Worm (Caenorhabditis elegans) whole organism, L4 larva: ENCODE measurements around the gene his-8.

Source experiments
- F10B5.3 ChIP-seq: sonication (generic microtip); optimal IDR thresholded peaks from 2 replicates; lab custom pipeline; 2016; ENCODE audit warnings: mild to moderate bottlenecking, missing genetic modification characterization, missing compliant biosample characterization
- F37D6.2 ChIP-seq: sonication (generic microtip); optimal IDR thresholded peaks from 2 replicates; lab custom pipeline; 2016; ENCODE audit warnings: mild to moderate bottlenecking, missing genetic modification characterization, missing compliant biosample characterization
- F49E8.2 ChIP-seq: sonication (generic microtip); optimal IDR thresholded peaks from 2 replicates; lab custom pipeline; 2016; ENCODE audit warnings: missing compliant biosample characterization, mild to moderate bottlenecking, missing genetic modification characterization, borderline replicate concordance
- T26A8.4 ChIP-seq: fragments of 200-800 bp; sonication (Bioruptor generic); IDR thresholded peaks from 2 replicates; pipeline ENCODE4 v1.3.6; 2022; ENCODE audit warnings: missing genetic modification characterization, missing compliant biosample characterization
- Y105C5A.15 ChIP-seq: fragments of 200-800 bp; sonication (Bioruptor generic); IDR thresholded peaks from 2 replicates; pipeline ENCODE4 v1.3.6; 2022; ENCODE audit warnings: missing genetic modification characterization, missing compliant biosample characterization
- Y48G9A.11 ChIP-seq: fragments of 200-800 bp; sonication (Bioruptor generic); IDR thresholded peaks from 2 replicates; pipeline ENCODE4 v1.3.6; 2022; ENCODE audit warnings: missing genetic modification reagents, missing genetic modification characterization, missing compliant biosample characterization
- ZK337.2 ChIP-seq: fragments of 200-800 bp; sonication (Bioruptor generic); IDR thresholded peaks from 2 replicates; pipeline ENCODE4 v1.3.6; 2022; ENCODE audit warnings: missing genetic modification reagents, missing genetic modification characterization, missing compliant biosample characterization
- aha-1 ChIP-seq: fragments of 150-350 bp; peaks from one replicate; lab custom pipeline; 2014; ENCODE audit warnings: missing biosample characterization, missing genetic modification characterization
- arid-1 ChIP-seq: fragments of 200-800 bp; sonication (Bioruptor generic); conservative IDR thresholded peaks from 2 replicates; pipeline ENCODE4 v1.3.6; 2022; ENCODE audit warnings: missing genetic modification reagents, missing genetic modification characterization, missing compliant biosample characterization
- ceh-62 ChIP-seq: sonication (generic microtip); optimal IDR thresholded peaks from 2 replicates; lab custom pipeline; 2017; ENCODE audit warnings: missing biosample characterization, missing genetic modification characterization
- ces-1 ChIP-seq: fragments of 150-350 bp; sonication (generic microtip); optimal IDR thresholded peaks from 4 replicates; lab custom pipeline; 2014; ENCODE audit warnings: missing biosample characterization, missing genetic modification reagents, missing genetic modification characterization
- cey-2 ChIP-seq: sonication (generic microtip); optimal IDR thresholded peaks from 3 replicates; lab custom pipeline; 2017; ENCODE audit warnings: missing genetic modification characterization, mild to moderate bottlenecking, missing compliant biosample characterization, antibody characterized with exemption, borderline replicate concordance; ENCODE audit not compliant: insufficient read depth
- ctbp-1 ChIP-seq: fragments of 200-800 bp; sonication (Bioruptor generic); IDR thresholded peaks from 2 replicates; pipeline ENCODE4 v1.3.6; 2022; ENCODE audit warnings: missing genetic modification reagents, missing genetic modification characterization, missing compliant biosample characterization
- daf-16 ChIP-seq, 3 experiments: sonication (generic microtip); optimal IDR thresholded peaks; 2 replicates each; lab custom pipeline; 2016 to 2017; ENCODE audit warnings: missing genetic modification characterization in 3 of 3, missing genetic modification reagents in 3 of 3, mild to moderate bottlenecking in 2 of 3, missing compliant biosample characterization in 2 of 3, missing biosample characterization in 1 of 3, moderate library complexity in 1 of 3
- daf-19 ChIP-seq: fragments of 200-800 bp; sonication (Bioruptor generic); conservative IDR thresholded peaks from 2 replicates; pipeline ENCODE4 v1.3.6; 2022; ENCODE audit warnings: missing genetic modification characterization, missing compliant biosample characterization
- dmd-8 ChIP-seq: fragments of 200-800 bp; sonication (Bioruptor generic); IDR thresholded peaks from 2 replicates; pipeline ENCODE4 v1.3.6; 2022; ENCODE audit warnings: missing genetic modification characterization, missing compliant biosample characterization
- dmd-9 ChIP-seq: fragments of 200-800 bp; sonication (Bioruptor generic); IDR thresholded peaks from 2 replicates; pipeline ENCODE4 v1.3.6; 2022; ENCODE audit warnings: missing genetic modification reagents, missing genetic modification characterization, missing compliant biosample characterization
- duxl-1 ChIP-seq: sonication (generic microtip); optimal IDR thresholded peaks from 2 replicates; lab custom pipeline; 2016; ENCODE audit warnings: mild to moderate bottlenecking, missing genetic modification characterization, moderate library complexity, missing compliant biosample characterization; ENCODE audit not compliant: poor library complexity
- dve-1 ChIP-seq: sonication (generic microtip); optimal IDR thresholded peaks from 2 replicates; lab custom pipeline; 2017; ENCODE audit warnings: antibody characterized with exemption, mild to moderate bottlenecking, missing genetic modification characterization, missing compliant biosample characterization; ENCODE audit not compliant: insufficient read depth
- fos-1 ChIP-seq: fragments of 150-350 bp; optimal IDR thresholded peaks from 2 replicates; lab custom pipeline; 2014; ENCODE audit warnings: missing biosample characterization, missing genetic modification characterization
- gei-8 ChIP-seq: fragments of 200-800 bp; sonication (Bioruptor generic); optimal IDR thresholded peaks from 2 replicates; lab custom pipeline; 2018; ENCODE audit warnings: mild to moderate bottlenecking, missing genetic modification characterization, missing compliant biosample characterization
- hif-1 ChIP-seq, 2 experiments: sonication (generic microtip); optimal IDR thresholded peaks; 2 replicates each; lab custom pipeline; 2016 to 2017; ENCODE audit warnings: missing compliant biosample characterization in 2 of 2, missing genetic modification characterization in 2 of 2, missing genetic modification reagents in 2 of 2, missing genotype in 2 of 2, mild to moderate bottlenecking in 1 of 2
- hlh-11 ChIP-seq: fragments of 200-800 bp; sonication (Bioruptor generic); optimal IDR thresholded peaks from 2 replicates; lab custom pipeline; 2018; ENCODE audit warnings: mild to moderate bottlenecking, missing genetic modification characterization, missing compliant biosample characterization
- hmg-1.1 ChIP-seq: fragments of 200-800 bp; sonication (Bioruptor generic); IDR thresholded peaks from 2 replicates; pipeline ENCODE4 v1.3.6; 2022; ENCODE audit warnings: missing genetic modification reagents, missing genetic modification characterization, missing compliant biosample characterization
- lim-7 ChIP-seq: fragments of 200-800 bp; sonication (Bioruptor generic); IDR thresholded peaks from 2 replicates; pipeline ENCODE4 v1.3.6; 2022; ENCODE audit warnings: missing genetic modification characterization, missing compliant biosample characterization
- lin-1 ChIP-seq: fragments of 200-800 bp; sonication (Bioruptor generic); IDR thresholded peaks from 2 replicates; pipeline ENCODE4 v1.3.6; 2022; ENCODE audit warnings: missing genetic modification reagents, missing genetic modification characterization, missing compliant biosample characterization
- lin-38 ChIP-seq: fragments of 200-800 bp; sonication (Bioruptor generic); IDR thresholded peaks from 2 replicates; pipeline ENCODE4 v1.3.6; 2022; ENCODE audit warnings: missing genetic modification reagents, missing genetic modification characterization, missing compliant biosample characterization
- lin-39 ChIP-seq: fragments of 150-350 bp; optimal IDR thresholded peaks from 2 replicates; lab custom pipeline; 2014; ENCODE audit warnings: missing biosample characterization, missing genetic modification reagents, missing genetic modification characterization
- madf-9 ChIP-seq: fragments of 200-800 bp; sonication (Bioruptor generic); conservative IDR thresholded peaks from 2 replicates; pipeline ENCODE4 v1.3.6; 2022; ENCODE audit warnings: missing genetic modification reagents, missing genetic modification characterization, missing compliant biosample characterization
- mep-1 ChIP-seq: fragments of 150-350 bp; sonication (generic microtip); optimal IDR thresholded peaks from 3 replicates; lab custom pipeline; 2014; ENCODE audit warnings: missing biosample characterization, missing genetic modification characterization
- mxl-3 ChIP-seq: fragments of 200-800 bp; sonication (Bioruptor generic); optimal IDR thresholded peaks from 2 replicates; lab custom pipeline; 2018; ENCODE audit warnings: mild to moderate bottlenecking, missing genetic modification characterization, missing compliant biosample characterization
- nhr-10 ChIP-seq: fragments of 150-350 bp; optimal IDR thresholded peaks from 2 replicates; lab custom pipeline; 2014; ENCODE audit warnings: missing biosample characterization, missing genetic modification characterization
- nhr-237 ChIP-seq: sonication (generic microtip); optimal IDR thresholded peaks from 2 replicates; lab custom pipeline; 2017; ENCODE audit warnings: missing biosample characterization, missing genetic modification characterization
- nhr-41 ChIP-seq: fragments of 200-800 bp; sonication (Bioruptor generic); IDR thresholded peaks from 2 replicates; pipeline ENCODE4 v1.3.6; 2022; ENCODE audit warnings: missing genetic modification reagents, missing genetic modification characterization, missing compliant biosample characterization
- nhr-42 ChIP-seq: fragments of 200-800 bp; sonication (Bioruptor generic); IDR thresholded peaks from 2 replicates; pipeline ENCODE4 v1.3.6; 2022; ENCODE audit warnings: missing genetic modification characterization, missing compliant biosample characterization
- nhr-48 ChIP-seq: sonication (generic microtip); optimal IDR thresholded peaks from 2 replicates; lab custom pipeline; 2016; ENCODE audit warnings: mild to moderate bottlenecking, missing genetic modification characterization, missing compliant biosample characterization
- nhr-6 ChIP-seq: fragments of 150-350 bp; optimal IDR thresholded peaks from 2 replicates; lab custom pipeline; 2014; ENCODE audit warnings: missing biosample characterization, missing genetic modification characterization
- pha-4 ChIP-seq, 2 experiments: fragments of 150-350 bp in 1 of 2; fragments of 200-800 bp in 1 of 2; sonication (Bioruptor generic) in 1 of 2; IDR thresholded peaks in 1 of 2; optimal IDR thresholded peaks in 1 of 2; 2 replicates each; pipeline versions ENCODE4 v1.3.6 to Lab custom; 2014 to 2022; ENCODE audit warnings: missing genetic modification characterization in 2 of 2, missing genetic modification reagents in 2 of 2, missing biosample characterization in 1 of 2, missing compliant biosample characterization in 1 of 2
- php-3 ChIP-seq: fragments of 200-800 bp; sonication (Bioruptor generic); IDR thresholded peaks from 2 replicates; pipeline ENCODE4 v1.3.6; 2022; ENCODE audit warnings: missing genetic modification reagents, missing genetic modification characterization, missing compliant biosample characterization
- set-16 ChIP-seq: fragments of 200-800 bp; sonication (Bioruptor generic); IDR thresholded peaks from 2 replicates; pipeline ENCODE4 v1.3.6; 2022; ENCODE audit warnings: missing genetic modification reagents, missing genetic modification characterization, missing compliant biosample characterization
- spr-1 ChIP-seq: sonication (generic microtip); optimal IDR thresholded peaks from 2 replicates; lab custom pipeline; 2016; ENCODE audit warnings: mild to moderate bottlenecking, missing genetic modification characterization, missing compliant biosample characterization
- spr-3 ChIP-seq: fragments of 200-800 bp; sonication (Bioruptor generic); optimal IDR thresholded peaks from 2 replicates; lab custom pipeline; 2018; ENCODE audit warnings: mild to moderate bottlenecking, missing genetic modification characterization, missing compliant biosample characterization
- unc-130 ChIP-seq: sonication (generic microtip); optimal IDR thresholded peaks from 2 replicates; lab custom pipeline; 2016; ENCODE audit warnings: missing genetic modification reagents, missing genetic modification characterization, missing compliant biosample characterization
- unc-39 ChIP-seq: sonication (generic microtip); optimal IDR thresholded peaks from 2 replicates; lab custom pipeline; 2017; ENCODE audit warnings: missing biosample characterization, missing genetic modification characterization
- vab-7 ChIP-seq: fragments of 200-800 bp; sonication (Bioruptor generic); IDR thresholded peaks from 2 replicates; pipeline ENCODE4 v1.3.6; 2022; ENCODE audit warnings: missing genetic modification reagents, missing genetic modification characterization, missing compliant biosample characterization
- zfp-3 ChIP-seq: fragments of 200-800 bp; sonication (Bioruptor generic); conservative IDR thresholded peaks from 2 replicates; pipeline ENCODE4 v1.3.6; 2022; ENCODE audit warnings: missing genetic modification reagents, missing genetic modification characterization, missing compliant biosample characterization
- zip-11 ChIP-seq: fragments of 200-800 bp; sonication (Bioruptor generic); IDR thresholded peaks from 2 replicates; pipeline ENCODE4 v1.3.6; 2022; ENCODE audit warnings: missing genetic modification characterization, missing compliant biosample characterization
- zip-2 ChIP-seq: fragments of 150-350 bp; optimal IDR thresholded peaks from 2 replicates; lab custom pipeline; 2014; ENCODE audit warnings: missing biosample characterization, missing genetic modification characterization
- ztf-11 ChIP-seq: fragments of 150-350 bp; optimal IDR thresholded peaks from 2 replicates; lab custom pipeline; 2014; ENCODE audit warnings: missing biosample characterization, missing genetic modification characterization

Gene his-8

DNA sequence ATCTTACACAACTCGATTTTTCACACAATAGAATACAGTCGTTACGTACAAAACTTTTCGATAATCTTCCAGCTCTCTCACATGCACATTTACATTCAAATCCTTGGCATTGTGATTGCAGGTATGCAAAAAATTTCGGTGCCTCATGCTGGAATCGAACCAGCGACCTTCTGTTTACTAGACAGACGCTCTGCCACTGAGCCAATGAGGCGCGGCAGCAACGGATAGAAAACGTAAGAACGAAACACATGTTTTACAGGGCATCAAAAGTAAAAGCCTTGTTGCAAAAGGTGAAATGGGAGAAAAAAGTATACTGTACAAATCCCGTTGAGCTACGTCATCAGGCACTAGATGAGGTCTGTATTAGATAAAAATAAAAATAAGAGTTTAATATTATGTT, 36.9 kb downstream of the his-8 start:
- TF ChIP-seq fos-1 (tag; lab: Kevin White, UChicago) = no peak
- TF ChIP-seq lin-38 = peak; percentile 71
- TF ChIP-seq dmd-8 (GFP tag; lab: Robert Waterston, UW) = 0 out of 2 replicates have a peak, but pooled peaks have one; percentile 62
- no peak for TF ChIP-seq dmd-9 (GFP tag; lab: Robert Waterston, UW)
- no peak for TF ChIP-seq nhr-237 (tag; lab: Kevin White, UChicago)
- peak; percentile 7 for TF ChIP-seq spr-3 (GFP tag; lab: Kevin White, UChicago)
- TF ChIP-seq gei-8 = peak; percentile 38
- peak; percentile 70 for TF ChIP-seq daf-19 (GFP tag; lab: Robert Waterston, UW)
- no peak for TF ChIP-seq zip-2 (tag; lab: Kevin White, UChicago)
- TF ChIP-seq lim-7 = peak; percentile 69
- 0 out of 2 replicates have a peak, but pooled peaks have one; percentile 45 for TF ChIP-seq hmg-1.1
- TF ChIP-seq lin-39 (tag; lab: Kevin White, UChicago) = no peak
- peak; percentile 36 for TF ChIP-seq unc-130 (GFP tag; lab: Kevin White, UChicago)
- TF ChIP-seq ceh-62 (tag; lab: Kevin White, UChicago) = no peak
- no peak for TF ChIP-seq set-16 (GFP tag; lab: Robert Waterston, UW)
- no peak for TF ChIP-seq F10B5.3 (tag; lab: Kevin White, UChicago)
- no peak for TF ChIP-seq nhr-6 (tag; lab: Kevin White, UChicago)
- peak; percentile 50; the same call in 1 of the 2 replicates for TF ChIP-seq nhr-41 (GFP tag; lab: Robert Waterston, UW)
- TF ChIP-seq mxl-3 (GFP tag; lab: Kevin White, UChicago) = no peak
- TF ChIP-seq pha-4 (GFP tag; IDR thresholded peaks at IDR 0.05; lab: Robert Waterston, UW) = peak; percentile 65
- TF ChIP-seq pha-4 (tag; optimal IDR thresholded peaks at IDR 0.05; lab: Kevin White, UChicago) = no peak
- TF ChIP-seq nhr-10 (tag; lab: Kevin White, UChicago) = no peak
- peak; percentile 72 for TF ChIP-seq ctbp-1 (GFP tag; lab: Robert Waterston, UW)
- TF ChIP-seq mep-1 (tag; lab: Kevin White, UChicago) = peak; percentile 36
- TF ChIP-seq ZK337.2 = no peak
- no peak for TF ChIP-seq hif-1 (tag; optimal IDR thresholded peaks at IDR 0.05; lab: Kevin White, UChicago)
- TF ChIP-seq zip-11 (GFP tag; lab: Robert Waterston, UW) = no peak
- TF ChIP-seq unc-39 = no peak
- no peak for TF ChIP-seq F37D6.2 (tag; lab: Kevin White, UChicago)
- no peak for TF ChIP-seq ztf-11
- 0 out of 2 replicates have a peak, but pooled peaks have one; percentile 10 for TF ChIP-seq Y105C5A.15 (GFP tag; lab: Robert Waterston, UW)
- no peak for TF ChIP-seq nhr-48 (tag; lab: Kevin White, UChicago)
- TF ChIP-seq zfp-3 (GFP tag; lab: Robert Waterston, UW) = no peak
- TF ChIP-seq aha-1 = no peak
- 0 out of 2 replicates have a peak, but pooled peaks have one; percentile 32 for TF ChIP-seq madf-9 (GFP tag; lab: Robert Waterston, UW)
- TF ChIP-seq arid-1 (GFP tag; lab: Robert Waterston, UW) = peak; percentile 43; the same call in 1 of the 2 replicates
- TF ChIP-seq T26A8.4 = no peak
- TF ChIP-seq duxl-1 = no peak
- peak in 1 of 2 experiments; percentile 55 for TF ChIP-seq daf-16 (GFP tag; optimal IDR thresholded peaks at IDR 0.05; lab: Kevin White, UChicago)
- peak; percentile 66 for TF ChIP-seq daf-16 (tag; optimal IDR thresholded peaks at IDR 0.05; lab: Kevin White, UChicago)
- no peak for TF ChIP-seq cey-2
- peak; percentile 56; the same call in 1 of the 2 replicates for TF ChIP-seq php-3 (GFP tag; lab: Robert Waterston, UW)
- TF ChIP-seq F49E8.2 = no peak
- TF ChIP-seq Y48G9A.11 (GFP tag; lab: Robert Waterston, UW) = peak; percentile 27; the same call in 1 of the 2 replicates
- peak; percentile 11 for TF ChIP-seq hlh-11
- no peak for TF ChIP-seq spr-1 (tag; lab: Kevin White, UChicago)
- peak; percentile 78 for TF ChIP-seq vab-7 (GFP tag; lab: Robert Waterston, UW)
- TF ChIP-seq dve-1 (tag; lab: Kevin White, UChicago) = no peak
- TF ChIP-seq nhr-42 = peak; percentile 61; the same call in 1 of the 2 replicates
- 0 out of 2 replicates have a peak, but pooled peaks have one; percentile 11 for TF ChIP-seq lin-1 (GFP tag; lab: Robert Waterston, UW)
- no peak for TF ChIP-seq ces-1
